Worm (Caenorhabditis elegans) whole organism, L4 larva: ENCODE measurements around the gene Y66D12A.6.

ENCODE experiments used
- D1046.2 ChIP-seq: fragments of 200-800 bp; sonication (Bioruptor generic); IDR thresholded peaks from 2 replicates; pipeline ENCODE4 v1.3.6; 2022; ENCODE audit warnings: missing genetic modification characterization, missing compliant biosample characterization
- F10B5.3 ChIP-seq: sonication (generic microtip); optimal IDR thresholded peaks from 2 replicates; lab custom pipeline; 2016; ENCODE audit warnings: mild to moderate bottlenecking, missing genetic modification characterization, missing compliant biosample characterization
- F37D6.2 ChIP-seq: sonication (generic microtip); optimal IDR thresholded peaks from 2 replicates; lab custom pipeline; 2016; ENCODE audit warnings: mild to moderate bottlenecking, missing genetic modification characterization, missing compliant biosample characterization
- F44E2.7 ChIP-seq: fragments of 200-800 bp; sonication (Bioruptor generic); IDR thresholded peaks from 2 replicates; pipeline ENCODE4 v2.1.2; 2022; ENCODE audit warnings: missing genetic modification characterization, missing compliant biosample characterization
- F49E8.2 ChIP-seq: sonication (generic microtip); optimal IDR thresholded peaks from 2 replicates; lab custom pipeline; 2016; ENCODE audit warnings: missing compliant biosample characterization, mild to moderate bottlenecking, missing genetic modification characterization, borderline replicate concordance
- R02D3.7 ChIP-seq: fragments of 150-350 bp; sonication (generic microtip); optimal IDR thresholded peaks from 3 replicates; lab custom pipeline; 2014; ENCODE audit warnings: missing biosample characterization, missing genetic modification characterization
- ZK337.2 ChIP-seq: fragments of 200-800 bp; sonication (Bioruptor generic); IDR thresholded peaks from 2 replicates; pipeline ENCODE4 v1.3.6; 2022; ENCODE audit warnings: missing genetic modification reagents, missing genetic modification characterization, missing compliant biosample characterization
- ZK546.5 ChIP-seq, 2 experiments: sonication (generic microtip); optimal IDR thresholded peaks; 2 replicates each; lab custom pipeline; 2017; ENCODE audit warnings: missing biosample characterization in 2 of 2, missing genetic modification characterization in 2 of 2
- aha-1 ChIP-seq: fragments of 150-350 bp; peaks from one replicate; lab custom pipeline; 2014; ENCODE audit warnings: missing biosample characterization, missing genetic modification characterization
- ceh-28 ChIP-seq: fragments of 150-350 bp; optimal IDR thresholded peaks from 2 replicates; lab custom pipeline; 2014; ENCODE audit warnings: missing biosample characterization, missing genetic modification reagents, missing genetic modification characterization
- ceh-32 ChIP-seq: sonication (generic microtip); optimal IDR thresholded peaks from 2 replicates; lab custom pipeline; 2016; ENCODE audit warnings: mild to moderate bottlenecking, missing genetic modification characterization, missing compliant biosample characterization; ENCODE audit not compliant: poor library complexity
- ces-1 ChIP-seq: fragments of 150-350 bp; sonication (generic microtip); optimal IDR thresholded peaks from 4 replicates; lab custom pipeline; 2014; ENCODE audit warnings: missing biosample characterization, missing genetic modification reagents, missing genetic modification characterization
- ctbp-1 ChIP-seq: fragments of 200-800 bp; sonication (Bioruptor generic); IDR thresholded peaks from 2 replicates; pipeline ENCODE4 v1.3.6; 2022; ENCODE audit warnings: missing genetic modification reagents, missing genetic modification characterization, missing compliant biosample characterization
- daf-16 ChIP-seq, 3 experiments: sonication (generic microtip); optimal IDR thresholded peaks; 2 replicates each; lab custom pipeline; 2016 to 2017; ENCODE audit warnings: missing genetic modification characterization in 3 of 3, missing genetic modification reagents in 3 of 3, mild to moderate bottlenecking in 2 of 3, missing compliant biosample characterization in 2 of 3, missing biosample characterization in 1 of 3, moderate library complexity in 1 of 3
- dmd-6 ChIP-seq: fragments of 200-800 bp; sonication (Bioruptor generic); IDR thresholded peaks from 2 replicates; pipeline ENCODE4 v1.3.6; 2022; ENCODE audit warnings: missing genetic modification reagents, missing genetic modification characterization, missing compliant biosample characterization
- dmd-8 ChIP-seq: fragments of 200-800 bp; sonication (Bioruptor generic); IDR thresholded peaks from 2 replicates; pipeline ENCODE4 v1.3.6; 2022; ENCODE audit warnings: missing genetic modification characterization, missing compliant biosample characterization
- dpl-1 ChIP-seq: fragments of 150-350 bp; optimal IDR thresholded peaks from 2 replicates; lab custom pipeline; 2014; ENCODE audit warnings: missing biosample characterization, missing genetic modification reagents, missing genetic modification characterization
- dve-1 ChIP-seq: sonication (generic microtip); optimal IDR thresholded peaks from 2 replicates; lab custom pipeline; 2017; ENCODE audit warnings: antibody characterized with exemption, mild to moderate bottlenecking, missing genetic modification characterization, missing compliant biosample characterization; ENCODE audit not compliant: insufficient read depth
- egl-27 ChIP-seq: sonication (generic microtip); optimal IDR thresholded peaks from 3 replicates; lab custom pipeline; 2017; ENCODE audit warnings: missing biosample characterization, missing genetic modification reagents, missing genetic modification characterization
- egl-43 ChIP-seq: fragments of 200-800 bp; sonication (Bioruptor generic); IDR thresholded peaks from 2 replicates; pipeline ENCODE4 v1.3.6; 2022; ENCODE audit warnings: missing genetic modification reagents, missing genetic modification characterization, missing compliant biosample characterization
- fkh-10 ChIP-seq: fragments of 150-350 bp; optimal IDR thresholded peaks from 2 replicates; lab custom pipeline; 2014; ENCODE audit warnings: missing biosample characterization, missing genetic modification reagents, missing genetic modification characterization
- hmg-1.1 ChIP-seq: fragments of 200-800 bp; sonication (Bioruptor generic); IDR thresholded peaks from 2 replicates; pipeline ENCODE4 v1.3.6; 2022; ENCODE audit warnings: missing genetic modification reagents, missing genetic modification characterization, missing compliant biosample characterization
- jun-1 ChIP-seq: fragments of 150-350 bp; optimal IDR thresholded peaks from 2 replicates; lab custom pipeline; 2014; ENCODE audit warnings: missing biosample characterization, missing genetic modification reagents, missing genetic modification characterization
- lim-7 ChIP-seq: fragments of 200-800 bp; sonication (Bioruptor generic); IDR thresholded peaks from 2 replicates; pipeline ENCODE4 v1.3.6; 2022; ENCODE audit warnings: missing genetic modification characterization, missing compliant biosample characterization
- lin-38 ChIP-seq: fragments of 200-800 bp; sonication (Bioruptor generic); IDR thresholded peaks from 2 replicates; pipeline ENCODE4 v1.3.6; 2022; ENCODE audit warnings: missing genetic modification reagents, missing genetic modification characterization, missing compliant biosample characterization
- mep-1 ChIP-seq: fragments of 150-350 bp; sonication (generic microtip); optimal IDR thresholded peaks from 3 replicates; lab custom pipeline; 2014; ENCODE audit warnings: missing biosample characterization, missing genetic modification characterization
- mxl-2 ChIP-seq: fragments of 200-800 bp; sonication (Bioruptor generic); conservative IDR thresholded peaks from 2 replicates; pipeline ENCODE4 v1.3.6; 2022; ENCODE audit warnings: missing genetic modification reagents, missing genetic modification characterization, missing compliant biosample characterization
- nhr-102 ChIP-seq: sonication (generic microtip); optimal IDR thresholded peaks from 2 replicates; lab custom pipeline; 2016; ENCODE audit warnings: mild to moderate bottlenecking, missing genetic modification characterization, moderate library complexity, missing compliant biosample characterization
- nhr-28 ChIP-seq: fragments of 150-350 bp; optimal IDR thresholded peaks from 2 replicates; lab custom pipeline; 2014; ENCODE audit warnings: missing biosample characterization, missing genetic modification characterization
- nhr-41 ChIP-seq: fragments of 200-800 bp; sonication (Bioruptor generic); IDR thresholded peaks from 2 replicates; pipeline ENCODE4 v1.3.6; 2022; ENCODE audit warnings: missing genetic modification reagents, missing genetic modification characterization, missing compliant biosample characterization
- nhr-42 ChIP-seq: fragments of 200-800 bp; sonication (Bioruptor generic); IDR thresholded peaks from 2 replicates; pipeline ENCODE4 v1.3.6; 2022; ENCODE audit warnings: missing genetic modification characterization, missing compliant biosample characterization
- nhr-6 ChIP-seq: fragments of 150-350 bp; optimal IDR thresholded peaks from 2 replicates; lab custom pipeline; 2014; ENCODE audit warnings: missing biosample characterization, missing genetic modification characterization
- nhr-77 ChIP-seq: fragments of 150-350 bp; optimal IDR thresholded peaks from 2 replicates; lab custom pipeline; 2014; ENCODE audit warnings: missing biosample characterization, missing genetic modification characterization
- pha-4 ChIP-seq, 2 experiments: fragments of 150-350 bp in 1 of 2; fragments of 200-800 bp in 1 of 2; sonication (Bioruptor generic) in 1 of 2; IDR thresholded peaks in 1 of 2; optimal IDR thresholded peaks in 1 of 2; 2 replicates each; pipeline versions ENCODE4 v1.3.6 to Lab custom; 2014 to 2022; ENCODE audit warnings: missing genetic modification characterization in 2 of 2, missing genetic modification reagents in 2 of 2, missing biosample characterization in 1 of 2, missing compliant biosample characterization in 1 of 2
- rbr-2 ChIP-seq: sonication (generic microtip); optimal IDR thresholded peaks from 2 replicates; lab custom pipeline; 2016; ENCODE audit warnings: missing genotype, missing genetic modification characterization, missing compliant biosample characterization
- saeg-2 ChIP-seq: fragments of 200-800 bp; sonication (Bioruptor generic); IDR thresholded peaks from 2 replicates; pipeline ENCODE4 v1.3.6; 2022; ENCODE audit warnings: missing genetic modification reagents, missing genetic modification characterization, missing compliant biosample characterization
- skn-1 ChIP-seq: fragments of 150-350 bp; optimal IDR thresholded peaks from 2 replicates; lab custom pipeline; 2014; ENCODE audit warnings: missing biosample characterization, missing genetic modification characterization
- snpc-1.2 ChIP-seq: fragments of 200-800 bp; sonication (Bioruptor generic); IDR thresholded peaks from 2 replicates; pipeline ENCODE4 v1.3.6; 2022; ENCODE audit warnings: missing genetic modification reagents, missing genetic modification characterization, missing compliant biosample characterization
- spr-3 ChIP-seq: fragments of 200-800 bp; sonication (Bioruptor generic); optimal IDR thresholded peaks from 2 replicates; lab custom pipeline; 2018; ENCODE audit warnings: mild to moderate bottlenecking, missing genetic modification characterization, missing compliant biosample characterization
- tra-1 ChIP-seq: fragments of 200-800 bp; sonication (Bioruptor generic); IDR thresholded peaks from 2 replicates; pipeline ENCODE4 v1.3.6; 2022; ENCODE audit warnings: missing genetic modification reagents, missing genetic modification characterization, missing compliant biosample characterization
- zfp-3 ChIP-seq: fragments of 200-800 bp; sonication (Bioruptor generic); conservative IDR thresholded peaks from 2 replicates; pipeline ENCODE4 v1.3.6; 2022; ENCODE audit warnings: missing genetic modification reagents, missing genetic modification characterization, missing compliant biosample characterization
- zip-2 ChIP-seq: fragments of 150-350 bp; optimal IDR thresholded peaks from 2 replicates; lab custom pipeline; 2014; ENCODE audit warnings: missing biosample characterization, missing genetic modification characterization

The Y66D12A.6 gene

ce11 chrIII:11608970-11609369, 27.8 kb upstream of the Y66D12A.6 start:
- TF ChIP-seq dmd-8 (GFP tag; lab: Robert Waterston, UW) (0 out of 2 replicates have a peak, but pooled peaks have one; percentile 53), egl-43 (GFP tag; lab: Robert Waterston, UW) (peak; percentile 56; the same call in 1 of the 2 replicates), ctbp-1 (0 out of 2 replicates have a peak, but pooled peaks have one; percentile 32), lin-38 (peak; percentile 62), tra-1 (0 out of 2 replicates have a peak, but pooled peaks have one; percentile 9), lim-7 (GFP tag; lab: Robert Waterston, UW) (0 out of 2 replicates have a peak, but pooled peaks have one; percentile 45), snpc-1.2 (0 out of 2 replicates have a peak, but pooled peaks have one; percentile 24)

DNA sequence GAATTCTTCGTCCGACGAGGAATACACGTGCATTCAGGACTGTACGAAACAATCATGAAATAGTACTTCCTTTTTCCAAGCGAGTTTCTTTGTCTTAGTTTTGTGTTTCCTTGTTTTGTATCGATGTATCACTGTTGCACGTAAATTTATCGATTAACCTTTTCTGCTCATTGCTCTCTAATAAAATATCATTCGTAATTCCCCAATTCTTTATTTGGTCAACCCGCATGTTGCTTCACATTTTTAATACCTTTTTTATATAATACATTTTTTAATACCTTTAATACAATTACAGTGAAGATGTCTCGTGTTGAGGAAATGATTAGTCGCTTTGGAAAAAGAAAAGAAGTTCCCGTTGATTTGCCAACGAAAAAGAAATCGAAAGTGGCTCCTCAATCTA, 26.7 kb upstream of the Y66D12A.6 start, which contains the start of gene Y66D12A.1:
Gene Y66D12A.1 (plus strand): TSS at position 301 of the 400 bp plus-strand sequence.
- TF ChIP-seq nhr-42 (GFP tag; lab: Robert Waterston, UW) (no peak), mxl-2 (GFP tag; lab: Robert Waterston, UW) (no peak), mep-1 (tag; lab: Kevin White, UChicago) (no peak), nhr-28 (no peak), dve-1 (no peak), nhr-102 (tag; lab: Kevin White, UChicago) (no peak), zip-2 (no peak), F37D6.2 (no peak), F10B5.3 (no peak), ZK337.2 (GFP tag; lab: Robert Waterston, UW) (no peak)
- TF ChIP-seq, all 104 proteins: peak for 0

DNA sequence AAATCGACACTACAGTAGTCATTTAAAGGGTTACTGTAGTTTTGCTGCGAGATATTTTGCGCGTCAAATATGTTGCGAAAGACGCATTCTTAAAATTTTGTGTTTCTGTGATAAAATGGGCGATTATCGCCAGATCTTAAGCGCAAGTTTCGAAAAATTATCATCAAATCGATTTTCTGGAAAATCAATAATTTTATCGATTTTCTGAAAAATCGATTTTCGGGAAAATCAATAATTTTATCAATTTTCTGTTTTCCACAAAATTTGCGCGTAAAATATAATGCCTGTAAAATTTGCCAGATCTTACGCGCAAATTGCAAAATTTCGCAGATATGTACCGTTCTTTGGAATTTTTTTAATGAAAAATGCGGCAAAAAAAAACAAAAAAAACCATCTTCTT, 10.9 kb upstream of the Y66D12A.6 start:
- TF ChIP-seq dpl-1 (no peak), skn-1 (no peak), ceh-28 (tag; lab: Kevin White, UChicago) (peak; percentile 84), aha-1 (tag; lab: Kevin White, UChicago) (no peak)
- TF ChIP-seq, all 104 proteins: peak for 1

ce11 chrIII:11590255-11590654, 9.1 kb upstream of the Y66D12A.6 start:
- TF ChIP-seq nhr-77 (tag; lab: Kevin White, UChicago) (no peak), zfp-3 (no peak), lin-38 (peak; percentile 80)

DNA sequence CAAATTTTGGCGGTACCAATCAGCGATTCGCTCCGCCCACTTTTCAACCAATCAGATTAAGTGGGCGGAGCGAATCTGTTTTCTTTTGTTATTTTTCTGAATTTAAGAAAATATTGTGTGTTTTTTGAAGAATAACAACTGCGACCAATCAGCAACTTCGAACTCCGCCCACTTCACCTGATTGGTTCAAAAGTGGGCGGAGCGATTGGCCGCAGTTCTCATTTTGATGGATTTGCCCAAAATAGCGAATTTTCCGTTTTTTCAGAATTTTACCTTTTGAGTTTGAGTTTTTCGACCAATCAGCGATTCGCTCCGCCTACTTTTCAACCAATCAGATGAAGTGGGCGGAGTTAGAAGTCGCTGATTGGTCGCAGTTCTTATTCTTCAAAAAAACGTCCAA, 8.1 kb upstream of the Y66D12A.6 start:
- TF ChIP-seq spr-3 (no peak), daf-16 (GFP tag; optimal IDR thresholded peaks at IDR 0.05; lab: Kevin White, UChicago) (no peak), daf-16 (tag; optimal IDR thresholded peaks at IDR 0.05; lab: Kevin White, UChicago) (no peak), R02D3.7 (tag; lab: Kevin White, UChicago) (no peak), D1046.2 (GFP tag; lab: Robert Waterston, UW) (no peak), zfp-3 (no peak)

DNA sequence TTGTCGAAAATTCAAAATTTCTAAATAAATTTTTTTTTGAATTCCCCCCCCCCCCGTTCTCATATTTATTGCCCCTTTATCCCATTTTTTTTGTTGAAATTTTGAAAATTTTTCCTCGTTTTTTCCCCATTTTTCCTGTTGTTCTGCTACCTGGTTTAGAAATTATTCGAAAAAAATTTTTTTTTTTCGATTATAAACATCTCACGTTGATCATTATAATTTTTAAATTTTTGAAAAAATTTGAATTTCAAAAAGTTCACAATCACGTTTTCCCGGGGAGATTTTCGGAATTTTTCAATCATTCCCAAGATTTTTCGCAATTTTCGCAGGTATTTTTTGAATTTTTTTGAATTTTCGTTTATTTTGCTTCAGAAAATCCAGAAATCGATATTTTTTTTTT, 7.7 kb upstream of the Y66D12A.6 start, which contains the start of gene Y66D12A.3:
Gene Y66D12A.3 (plus strand): TSS at position 301 of the 400 bp plus-strand sequence.
- TF ChIP-seq F44E2.7 (no peak), rbr-2 (no peak), lim-7 (GFP tag; lab: Robert Waterston, UW) (no peak), hmg-1.1 (GFP tag; lab: Robert Waterston, UW) (no peak), ZK546.5 (tag; optimal IDR thresholded peaks at IDR 0.05; lab: Kevin White, UChicago) (no peak), nhr-77 (tag; lab: Kevin White, UChicago) (no peak), egl-27 (tag; lab: Kevin White, UChicago) (no peak), pha-4 (GFP tag; IDR thresholded peaks at IDR 0.05; lab: Robert Waterston, UW) (no peak), pha-4 (tag; optimal IDR thresholded peaks at IDR 0.05; lab: Kevin White, UChicago) (no peak), jun-1 (tag; lab: Kevin White, UChicago) (no peak), mep-1 (tag; lab: Kevin White, UChicago) (no peak), saeg-2 (GFP tag; lab: Robert Waterston, UW) (no peak), nhr-41 (GFP tag; lab: Robert Waterston, UW) (no peak), nhr-6 (no peak), aha-1 (tag; lab: Kevin White, UChicago) (no peak), fkh-10 (GFP tag; lab: Kevin White, UChicago) (no peak), lin-38 (no peak), dmd-6 (GFP tag; lab: Robert Waterston, UW) (no peak), F49E8.2 (tag; lab: Kevin White, UChicago) (no peak), ceh-32 (tag; lab: Kevin White, UChicago) (no peak), ces-1 (no peak)
